Fruit fly (Drosophila melanogaster) whole organism, embryonic: ENCODE measurements around the gene Pdi.
A peak's percentile ranks its signal among the peaks of the same experiment; 100 is the strongest.

ENCODE experiments used
- CG2120 ChIP-seq: fragments of 200-800 bp; sonication (Bioruptor generic); optimal IDR thresholded peaks from 3 replicates; lab custom pipeline; 2016; ENCODE audit warnings: missing biosample characterization, missing genetic modification characterization
- CG6272 ChIP-seq: fragments of 200-800 bp; sonication (Bioruptor generic); IDR thresholded peaks from 2 replicates; pipeline ENCODE4 v1.3.6; 2022; ENCODE audit warnings: missing biosample characterization, missing genetic modification characterization
- ato ChIP-seq: fragments of 200-800 bp; sonication (Bioruptor generic); IDR thresholded peaks from 2 replicates; pipeline ENCODE4 v1.3.6; 2022; ENCODE audit warnings: missing biosample characterization, missing genetic modification characterization; ENCODE audit not compliant: partially characterized antibody
- h ChIP-seq: fragments of >200 bp; optimal IDR thresholded peaks from 2 replicates; lab custom pipeline; 2017

dm6 chr3L:15104849-15105555 lies 37.6 kb downstream of the Pdi start:
- TF ChIP-seq h (lab: Kevin White, UChicago) (no peak), CG6272 (GFP tag; lab: Robert Waterston, UW) (no peak), CG2120 (GFP tag; lab: Kevin White, UChicago) (peak; percentile 83), ato (GFP tag; lab: Robert Waterston, UW) (no peak)
